Fruit fly (Drosophila melanogaster) Kc167 (cell line): Measurements from ENCODE around the gene dnd.

Experiments used
- Myc ChIP-seq: fragments of >200 bp; optimal IDR thresholded peaks from 2 replicates; lab custom pipeline; 2017; ENCODE audit warnings: missing external identifiers
- Sin3A ChIP-seq: fragments of >200 bp; optimal IDR thresholded peaks from 2 replicates; lab custom pipeline; 2018; ENCODE audit warnings: missing external identifiers
- h ChIP-seq: fragments of >200 bp; optimal IDR thresholded peaks from 3 replicates; lab custom pipeline; 2018; ENCODE audit warnings: missing external identifiers
- insv ChIP-seq: fragments of >200 bp; optimal IDR thresholded peaks from 3 replicates; lab custom pipeline; 2018; ENCODE audit warnings: missing external identifiers
- psq ChIP-seq: fragments of >200 bp; optimal IDR thresholded peaks from 2 replicates; lab custom pipeline; 2017; ENCODE audit warnings: missing external identifiers
- ttk ChIP-seq: sonication (Bioruptor generic); optimal IDR thresholded peaks from 2 replicates; lab custom pipeline; 2017; ENCODE audit warnings: missing external identifiers

dnd gene

DNA sequence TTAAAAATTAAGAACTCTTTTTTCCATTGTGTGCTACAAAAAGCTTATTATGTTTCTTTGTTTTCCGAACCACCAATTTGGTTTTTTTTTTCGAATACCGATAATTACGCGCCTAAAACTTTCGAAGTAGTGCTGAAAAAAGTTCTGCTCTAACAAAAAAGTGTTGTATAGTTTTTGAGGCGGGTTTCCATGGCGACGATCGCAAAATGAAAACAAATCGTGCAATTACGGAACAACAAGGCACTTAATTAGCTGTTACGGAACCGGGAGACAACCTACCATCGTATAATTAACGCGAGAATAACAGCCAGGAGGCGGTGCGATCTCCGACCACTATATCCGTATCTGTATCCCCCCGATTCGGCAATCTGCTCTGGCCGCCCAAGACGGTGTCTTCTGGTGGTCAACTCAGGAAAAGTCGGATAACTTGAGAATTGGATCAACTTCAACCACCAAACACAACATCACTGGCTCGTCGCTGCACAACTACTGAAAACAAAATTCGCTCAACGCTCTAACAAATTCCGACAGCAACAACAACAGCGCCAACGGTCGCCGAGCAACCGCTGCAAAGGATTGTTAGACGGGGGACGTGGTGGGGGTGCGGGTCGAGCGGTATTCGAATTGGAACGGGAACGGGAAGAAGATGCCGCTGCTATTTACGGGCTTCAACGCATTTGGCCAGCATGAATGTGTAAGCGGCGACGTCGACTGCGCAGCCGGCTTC, at the start of gene dnd, which contains the start of gene CG6678:
TSS of gene dnd (minus strand) at position 495 of the 727 bp plus-strand sequence.
TSS of gene CG6678 (plus strand) at position 169 of the 727 bp plus-strand sequence.
- TF ChIP-seq ttk (lab: Kevin White, UChicago) (no peak), psq (lab: Kevin White, UChicago) (no peak), h (no peak), Sin3A (lab: Kevin White, UChicago) (no peak), insv (lab: Kevin White, UChicago) (no peak), Myc (lab: Kevin White, UChicago) (no peak)

DNA sequence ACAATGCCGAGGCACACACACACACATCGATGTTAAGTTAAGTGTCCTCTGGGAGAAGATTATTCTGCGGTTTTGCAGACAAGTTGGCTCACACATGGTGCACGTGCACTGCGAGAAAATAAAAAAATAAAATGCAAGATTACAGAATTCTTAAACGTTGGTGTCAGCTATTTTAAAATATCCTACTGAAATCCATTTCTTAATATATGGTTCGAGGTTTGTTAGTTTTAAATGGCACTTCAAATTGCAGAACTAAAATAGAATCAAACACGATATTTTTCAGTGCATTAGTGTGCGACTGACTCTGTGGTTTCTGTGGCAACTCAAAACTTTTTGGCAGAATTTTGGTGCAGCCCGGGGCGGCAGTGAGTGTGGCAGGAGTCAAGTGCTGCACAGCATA, 48.0 kb upstream of the dnd start:
- no peak for TF ChIP-seq ttk (lab: Kevin White, UChicago)
- no peak for TF ChIP-seq h
- TF ChIP-seq psq (lab: Kevin White, UChicago) = no peak
- no peak for TF ChIP-seq Myc (lab: Kevin White, UChicago)
- TF ChIP-seq insv (lab: Kevin White, UChicago) = no peak
- TF ChIP-seq Sin3A (lab: Kevin White, UChicago) = no peak

dm6 chr3R:21933952-21934351, 46.8 kb upstream of the dnd start:
- TF ChIP-seq Myc (lab: Kevin White, UChicago) (no peak), psq (lab: Kevin White, UChicago) (no peak), ttk (lab: Kevin White, UChicago) (no peak), Sin3A (lab: Kevin White, UChicago) (no peak), h (no peak), insv (lab: Kevin White, UChicago) (no peak)

- no peak for TF ChIP-seq Sin3A (lab: Kevin White, UChicago)
- no peak for TF ChIP-seq Myc (lab: Kevin White, UChicago)
- TF ChIP-seq ttk (lab: Kevin White, UChicago) = no peak
- no peak for TF ChIP-seq h
- no peak for TF ChIP-seq psq (lab: Kevin White, UChicago)
- TF ChIP-seq insv (lab: Kevin White, UChicago) = no peak
Measured at dm6 chr3R:21931346-21931745, 44.2 kb upstream of the dnd start.

- TF ChIP-seq Sin3A (lab: Kevin White, UChicago) (no peak), insv (lab: Kevin White, UChicago) (no peak), Myc (lab: Kevin White, UChicago) (no peak), ttk (lab: Kevin White, UChicago) (no peak), psq (lab: Kevin White, UChicago) (no peak), h (no peak)
Measured at dm6 chr3R:21928214-21928613, 41.1 kb upstream of the dnd start.

- no peak for TF ChIP-seq h
- TF ChIP-seq Sin3A (lab: Kevin White, UChicago) = no peak
- no peak for TF ChIP-seq ttk (lab: Kevin White, UChicago)
- TF ChIP-seq Myc (lab: Kevin White, UChicago) = no peak
- no peak for TF ChIP-seq psq (lab: Kevin White, UChicago)
Measured at dm6 chr3R:21923742-21924141, 36.6 kb upstream of the dnd start.

DNA sequence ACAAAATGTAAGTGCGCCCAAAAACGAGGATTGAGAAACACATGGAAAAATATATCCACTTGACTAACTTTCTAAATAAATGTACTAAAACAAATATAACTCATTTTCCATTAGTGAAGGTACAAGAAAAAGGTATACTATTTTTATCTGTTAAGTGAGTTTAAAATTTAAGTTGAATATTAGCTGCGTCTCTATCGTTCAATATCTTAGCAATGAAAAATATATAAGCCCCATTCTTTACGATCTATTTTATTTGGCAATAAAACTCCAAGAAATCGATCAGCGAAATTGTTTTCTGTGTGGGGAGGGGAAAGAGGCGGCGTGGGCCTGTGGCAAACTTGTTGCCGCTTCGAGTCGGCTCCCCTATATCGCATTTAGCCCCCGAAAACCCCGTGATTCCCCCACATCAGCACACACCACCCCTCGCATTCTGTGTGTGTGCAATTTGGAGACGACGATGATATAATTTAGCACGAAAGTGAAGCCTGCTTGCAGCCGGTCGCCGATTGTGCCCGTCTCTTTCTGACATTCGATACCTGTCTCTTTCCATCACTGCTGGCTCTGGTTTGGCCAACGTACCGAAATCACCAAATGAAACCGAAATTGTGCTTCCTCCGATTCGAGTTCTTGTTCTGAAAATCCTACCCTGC, 35.6 kb upstream of the dnd start:
- TF ChIP-seq insv (lab: Kevin White, UChicago) = no peak
- TF ChIP-seq h = no peak
- no peak for TF ChIP-seq ttk (lab: Kevin White, UChicago)
- no peak for TF ChIP-seq Sin3A (lab: Kevin White, UChicago)
- TF ChIP-seq Myc (lab: Kevin White, UChicago) = no peak
- no peak for TF ChIP-seq psq (lab: Kevin White, UChicago)

dm6 chr3R:21922244-21922643, 35.1 kb upstream of the dnd start:
- TF ChIP-seq psq (lab: Kevin White, UChicago) = no peak
- TF ChIP-seq Myc (lab: Kevin White, UChicago) = no peak
- TF ChIP-seq h = no peak

DNA sequence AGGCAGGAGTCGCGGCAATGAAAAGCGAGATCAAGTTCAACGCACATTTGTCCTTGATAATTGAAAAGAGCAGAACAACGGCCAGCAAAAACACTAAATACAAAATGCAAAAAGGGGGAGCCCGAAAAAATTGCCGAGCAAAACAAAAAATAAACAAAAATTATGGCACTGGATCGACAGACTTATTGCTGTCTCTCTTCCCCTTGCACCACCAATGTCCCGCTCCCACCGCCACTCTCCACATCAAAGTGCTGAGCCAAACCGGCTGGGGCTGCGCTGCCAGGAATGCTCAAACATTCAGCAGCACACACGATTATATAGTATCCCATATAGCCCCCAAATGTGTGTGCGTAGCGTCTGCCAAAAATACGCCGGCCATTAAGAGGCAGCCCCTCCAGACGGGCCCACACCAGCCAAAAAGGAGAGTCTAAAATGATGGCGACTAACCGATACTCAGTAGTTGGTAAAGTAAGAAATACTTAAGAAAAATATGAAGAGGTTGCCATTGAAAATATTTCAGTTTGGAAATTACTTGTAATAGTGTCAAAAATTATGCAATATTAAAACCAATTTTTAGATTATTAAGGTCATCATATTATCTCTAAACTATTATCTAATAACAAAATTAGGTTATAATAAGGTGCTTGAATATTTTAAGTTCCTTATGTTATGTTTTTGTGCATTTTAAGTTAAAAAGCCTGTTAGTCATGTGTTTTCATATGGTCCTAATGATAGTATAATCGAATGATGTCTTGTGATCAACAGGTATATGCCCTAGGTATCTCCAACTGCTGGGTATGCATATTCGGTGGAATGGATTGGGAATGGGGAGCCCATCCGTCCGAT, 34.4 kb upstream of the dnd start:
- TF ChIP-seq ttk (lab: Kevin White, UChicago) = no peak
- no peak for TF ChIP-seq psq (lab: Kevin White, UChicago)
- no peak for TF ChIP-seq Myc (lab: Kevin White, UChicago)
- no peak for TF ChIP-seq Sin3A (lab: Kevin White, UChicago)
- TF ChIP-seq insv (lab: Kevin White, UChicago) = no peak
- no peak for TF ChIP-seq h

dm6 chr3R:21920495-21920894, 33.3 kb upstream of the dnd start:
- TF ChIP-seq Myc (lab: Kevin White, UChicago) = no peak
- no peak for TF ChIP-seq insv (lab: Kevin White, UChicago)
- TF ChIP-seq ttk (lab: Kevin White, UChicago) = no peak
- TF ChIP-seq Sin3A (lab: Kevin White, UChicago) = no peak
- TF ChIP-seq h = no peak
- TF ChIP-seq psq (lab: Kevin White, UChicago) = no peak

DNA sequence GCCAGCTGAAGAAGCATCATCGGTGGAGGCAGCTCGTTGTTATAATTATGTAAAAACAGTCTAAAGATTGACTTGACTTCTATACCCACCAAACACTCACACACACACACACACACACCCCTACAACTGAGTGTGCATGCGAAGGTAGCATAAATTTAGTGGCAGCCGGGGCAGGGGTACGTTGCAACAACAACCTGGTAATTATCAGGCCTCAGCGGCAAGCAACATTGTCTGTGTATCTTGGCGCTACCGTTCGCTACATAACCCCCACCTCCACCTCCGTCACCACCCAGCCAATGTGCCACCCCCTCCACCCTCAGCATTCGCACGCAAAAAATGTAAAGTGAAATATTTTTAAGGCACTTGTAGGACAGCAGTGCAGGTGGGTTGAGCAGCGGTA, 29.8 kb upstream of the dnd start:
- TF ChIP-seq Myc (lab: Kevin White, UChicago) (no peak), h (no peak), psq (lab: Kevin White, UChicago) (no peak), insv (lab: Kevin White, UChicago) (no peak), ttk (lab: Kevin White, UChicago) (no peak), Sin3A (lab: Kevin White, UChicago) (no peak)
